Worm (Caenorhabditis elegans) whole organism, early embryonic: ENCODE measurements around the gene F13A7.14.

ENCODE experiments used
- B0310.2 ChIP-seq: sonication (generic microtip); optimal IDR thresholded peaks from 2 replicates; lab custom pipeline; 2016; ENCODE audit warnings: mild to moderate bottlenecking, missing genetic modification characterization, missing compliant biosample characterization
- F13C5.2 ChIP-seq: sonication (generic microtip); optimal IDR thresholded peaks from 2 replicates; lab custom pipeline; 2017; ENCODE audit warnings: mild to moderate bottlenecking, missing genetic modification characterization, inconsistent platforms, missing compliant biosample characterization
- aly-1 ChIP-seq: sonication (generic microtip); optimal IDR thresholded peaks from 2 replicates; lab custom pipeline; 2016; ENCODE audit warnings: missing genetic modification characterization, missing compliant biosample characterization
- ama-1 ChIP-seq: fragments of 150-350 bp; optimal IDR thresholded peaks from 2 replicates; lab custom pipeline; 2014
- ceh-13 ChIP-seq: fragments of 200-800 bp; sonication (Bioruptor generic); optimal IDR thresholded peaks from 2 replicates; lab custom pipeline; 2018; ENCODE audit warnings: mild to moderate bottlenecking, missing genetic modification characterization, missing compliant biosample characterization
- ceh-36 ChIP-seq: sonication (generic microtip); optimal IDR thresholded peaks from 2 replicates; lab custom pipeline; 2016; ENCODE audit warnings: missing genetic modification characterization, inconsistent platforms, missing compliant biosample characterization
- ets-7 ChIP-seq: sonication (generic microtip); optimal IDR thresholded peaks from 2 replicates; lab custom pipeline; 2016; ENCODE audit warnings: missing genotype, missing genetic modification characterization, missing compliant biosample characterization
- flt-1 ChIP-seq: fragments of 200-800 bp; sonication (Bioruptor generic); IDR thresholded peaks from 2 replicates; pipeline ENCODE4 v1.3.6; 2022; ENCODE audit warnings: missing genetic modification characterization, missing compliant biosample characterization
- hmbx-1 ChIP-seq: sonication (generic microtip); optimal IDR thresholded peaks from 2 replicates; lab custom pipeline; 2016; ENCODE audit warnings: mild to moderate bottlenecking, missing genetic modification characterization, missing compliant biosample characterization
- hmg-4 ChIP-seq: fragments of 200-800 bp; sonication (Bioruptor generic); optimal IDR thresholded peaks from 2 replicates; lab custom pipeline; 2018; ENCODE audit warnings: mild to moderate bottlenecking, missing genetic modification characterization, missing compliant biosample characterization
- hnd-1 ChIP-seq: sonication (generic microtip); optimal IDR thresholded peaks from 2 replicates; lab custom pipeline; 2016; ENCODE audit warnings: missing genetic modification characterization, missing compliant biosample characterization
- pes-1 ChIP-seq: fragments of 200-800 bp; sonication (Bioruptor generic); IDR thresholded peaks from 2 replicates; pipeline ENCODE4 v1.3.6; 2022; ENCODE audit warnings: missing genetic modification reagents, missing genetic modification characterization, missing compliant biosample characterization
- scrt-1 ChIP-seq: fragments of 200-800 bp; sonication (Bioruptor generic); IDR thresholded peaks from 2 replicates; pipeline ENCODE4 v1.3.6; 2022; ENCODE audit warnings: missing genetic modification characterization, missing compliant biosample characterization
- sea-1 ChIP-seq: fragments of 200-800 bp; sonication (Bioruptor generic); conservative IDR thresholded peaks from 2 replicates; pipeline ENCODE4 v1.3.6; 2022; ENCODE audit warnings: missing genetic modification characterization, missing compliant biosample characterization
- tbx-11 ChIP-seq: fragments of 200-800 bp; sonication (Bioruptor generic); IDR thresholded peaks from 2 replicates; pipeline ENCODE4 v1.3.6; 2022; ENCODE audit warnings: missing genetic modification characterization, missing compliant biosample characterization
- tbx-37 ChIP-seq: fragments of 200-800 bp; sonication (Bioruptor generic); conservative IDR thresholded peaks from 2 replicates; pipeline ENCODE4 v1.3.6; 2022; ENCODE audit warnings: missing genetic modification reagents, missing genetic modification characterization, missing compliant biosample characterization
- tra-4 ChIP-seq: sonication (generic microtip); optimal IDR thresholded peaks from 2 replicates; lab custom pipeline; 2017; ENCODE audit warnings: missing genetic modification characterization, missing compliant biosample characterization

Gene F13A7.14

ce11 chrV:16429940-16430339 lies 28.2 kb downstream of the F13A7.14 start, which contains the start of gene str-73:
str-73 (plus strand) TSS chrV:16430240.
- no peak for TF ChIP-seq pes-1
- no peak for TF ChIP-seq aly-1
- TF ChIP-seq tbx-37 (GFP tag; lab: Robert Waterston, UW): no peak
- no peak for TF ChIP-seq flt-1 (GFP tag; lab: Robert Waterston, UW)
- no peak for TF ChIP-seq hmbx-1
- TF ChIP-seq B0310.2 (tag; lab: Kevin White, UChicago): no peak
- TF ChIP-seq ceh-36 (tag; lab: Kevin White, UChicago): no peak
- no peak for TF ChIP-seq tbx-11
- no peak for TF ChIP-seq tra-4 (tag; lab: Kevin White, UChicago)
- no peak for TF ChIP-seq hmg-4
- TF ChIP-seq ama-1 (lab: Kevin White, UChicago): no peak
- TF ChIP-seq F13C5.2 (tag; lab: Kevin White, UChicago): no peak
- TF ChIP-seq sea-1 (GFP tag; lab: Robert Waterston, UW): no peak
- no peak for TF ChIP-seq hnd-1 (tag; lab: Kevin White, UChicago)
- TF ChIP-seq ceh-13 (GFP tag; lab: Kevin White, UChicago): no peak
- no peak for TF ChIP-seq ets-7 (tag; lab: Kevin White, UChicago)
- TF ChIP-seq scrt-1: no peak

ce11 chrV:16433471-16433870 lies 31.8 kb downstream of the F13A7.14 start, which contains the start of gene clec-234:
clec-234 (minus strand) TSS chrV:16433571.
- TF ChIP-seq tra-4 (tag; lab: Kevin White, UChicago) (no peak), sea-1 (GFP tag; lab: Robert Waterston, UW) (no peak), ama-1 (lab: Kevin White, UChicago) (no peak), B0310.2 (tag; lab: Kevin White, UChicago) (no peak), F13C5.2 (tag; lab: Kevin White, UChicago) (no peak), flt-1 (GFP tag; lab: Robert Waterston, UW) (no peak), tbx-11 (no peak), ceh-36 (tag; lab: Kevin White, UChicago) (no peak), ceh-13 (GFP tag; lab: Kevin White, UChicago) (no peak), tbx-37 (GFP tag; lab: Robert Waterston, UW) (no peak), aly-1 (no peak), scrt-1 (no peak), hnd-1 (tag; lab: Kevin White, UChicago) (no peak), hmbx-1 (no peak)

- no peak for TF ChIP-seq F13C5.2 (tag; lab: Kevin White, UChicago)
- TF ChIP-seq ama-1 (lab: Kevin White, UChicago): no peak
- TF ChIP-seq ceh-36 (tag; lab: Kevin White, UChicago): no peak
- no peak for TF ChIP-seq scrt-1
- TF ChIP-seq aly-1: no peak
- no peak for TF ChIP-seq tbx-11
- TF ChIP-seq ceh-13 (GFP tag; lab: Kevin White, UChicago): no peak
- no peak for TF ChIP-seq hmg-4
- no peak for TF ChIP-seq pes-1
- TF ChIP-seq ets-7 (tag; lab: Kevin White, UChicago): no peak
- TF ChIP-seq hnd-1 (tag; lab: Kevin White, UChicago): no peak
- TF ChIP-seq B0310.2 (tag; lab: Kevin White, UChicago): no peak
- TF ChIP-seq tra-4 (tag; lab: Kevin White, UChicago): no peak
- TF ChIP-seq hmbx-1: no peak
- TF ChIP-seq flt-1 (GFP tag; lab: Robert Waterston, UW): no peak
- no peak for TF ChIP-seq tbx-37 (GFP tag; lab: Robert Waterston, UW)
- no peak for TF ChIP-seq sea-1 (GFP tag; lab: Robert Waterston, UW)
Observed at ce11 chrV:16435510-16435909, 33.8 kb downstream of the F13A7.14 start, which contains the start of the genes F26D2.13 and F26D2.14. F26D2.13 (minus strand) TSS chrV:16435610. F26D2.14 (plus strand) TSS chrV:16435855.

- no peak for TF ChIP-seq ama-1 (lab: Kevin White, UChicago)
- TF ChIP-seq hnd-1 (tag; lab: Kevin White, UChicago): no peak
- no peak for TF ChIP-seq hmg-4
- TF ChIP-seq tra-4 (tag; lab: Kevin White, UChicago): no peak
- no peak for TF ChIP-seq aly-1
- TF ChIP-seq sea-1 (GFP tag; lab: Robert Waterston, UW): no peak
- TF ChIP-seq ets-7 (tag; lab: Kevin White, UChicago): no peak
- no peak for TF ChIP-seq scrt-1
- no peak for TF ChIP-seq F13C5.2 (tag; lab: Kevin White, UChicago)
- TF ChIP-seq ceh-36 (tag; lab: Kevin White, UChicago): no peak
- no peak for TF ChIP-seq tbx-37 (GFP tag; lab: Robert Waterston, UW)
Observed at ce11 chrV:16437546-16437945, 35.9 kb downstream of the F13A7.14 start, which contains the start of gene F26D2.15. F26D2.15 (plus strand) TSS chrV:16437846.

- TF ChIP-seq sea-1 (GFP tag; lab: Robert Waterston, UW) (no peak), ama-1 (lab: Kevin White, UChicago) (no peak), B0310.2 (tag; lab: Kevin White, UChicago) (no peak), F13C5.2 (tag; lab: Kevin White, UChicago) (no peak), ets-7 (tag; lab: Kevin White, UChicago) (no peak)
Observed at ce11 chrV:16443626-16444025, 41.9 kb downstream of the F13A7.14 start, which contains the start of gene srh-141. srh-141 (plus strand) TSS chrV:16443926.

ce11 chrV:16445676-16446075 lies 44.0 kb downstream of the F13A7.14 start, which contains the start of gene T08G3.6:
T08G3.6 (plus strand) TSS chrV:16445976.
- TF ChIP-seq hmbx-1 (no peak), B0310.2 (tag; lab: Kevin White, UChicago) (no peak), tbx-37 (GFP tag; lab: Robert Waterston, UW) (no peak), F13C5.2 (tag; lab: Kevin White, UChicago) (no peak), pes-1 (no peak), ama-1 (lab: Kevin White, UChicago) (no peak), ets-7 (tag; lab: Kevin White, UChicago) (no peak), hnd-1 (tag; lab: Kevin White, UChicago) (no peak), ceh-13 (GFP tag; lab: Kevin White, UChicago) (no peak), scrt-1 (no peak)

- no peak for TF ChIP-seq flt-1 (GFP tag; lab: Robert Waterston, UW)
- TF ChIP-seq tbx-37 (GFP tag; lab: Robert Waterston, UW): no peak
- no peak for TF ChIP-seq tra-4 (tag; lab: Kevin White, UChicago)
- TF ChIP-seq ceh-36 (tag; lab: Kevin White, UChicago): peak; percentile 69
Observed at ce11 chrV:16446191-16446590, 44.5 kb downstream of the F13A7.14 start.
